Worm (Caenorhabditis elegans): ENCODE data around the gene Y111B2A.12.

- TF ChIP-seq nhr-77 (tag; optimal IDR thresholded peaks at IDR 0.05) (no peak), skn-1 (tag; optimal IDR thresholded peaks at IDR 0.05) (no peak), unc-62 (GFP tag; optimal IDR thresholded peaks at IDR 0.05) (no peak), nhr-12 (tag; optimal IDR thresholded peaks at IDR 0.05) (no peak), nhr-10 (tag; optimal IDR thresholded peaks at IDR 0.05) (no peak), ama-1 (optimal IDR thresholded peaks at IDR 0.05) (no peak), ZK546.5 (tag; optimal IDR thresholded peaks at IDR 0.05) (no peak), snpc-4 (tag; optimal IDR thresholded peaks at IDR 0.05) (no peak), peb-1 (tag; optimal IDR thresholded peaks at IDR 0.05) (no peak), nhr-11 (tag; optimal IDR thresholded peaks at IDR 0.05) (no peak), nhr-23 (tag; optimal IDR thresholded peaks at IDR 0.05) (no peak), zag-1 (tag; optimal IDR thresholded peaks at IDR 0.05) (no peak)
Observed at ce11 chrIII:12658649-12659048, 49.6 kb downstream of the Y111B2A.12 start.

Measured in whole organism, L2 larva.